Worm (Caenorhabditis elegans): ENCODE data around the gene srab-6.
A peak's percentile ranks its signal among the peaks of the same experiment; 100 is the strongest.

The srab-6 gene

DNA sequence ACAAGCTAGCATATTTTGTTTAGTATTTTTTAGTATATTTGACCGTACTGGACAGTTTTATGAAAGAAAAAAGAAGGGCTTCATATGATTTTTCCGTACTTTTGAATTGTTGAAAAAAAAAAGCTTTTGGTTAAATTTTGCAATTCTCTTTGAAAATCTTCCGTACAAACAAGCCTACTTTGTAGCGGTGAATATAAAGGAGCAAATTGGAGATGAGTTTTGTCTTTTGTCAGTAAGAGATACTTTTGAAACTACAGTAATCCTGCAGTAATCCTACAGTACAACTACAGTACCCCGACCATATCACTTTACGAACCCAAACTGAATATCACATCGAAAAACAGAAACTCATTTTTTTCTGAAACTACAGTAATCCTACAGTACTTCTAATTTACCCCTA lies 29.4 kb downstream of the srab-6 start:
- TF ChIP-seq duxl-1 (tag; optimal IDR thresholded peaks at IDR 0.05; ENCODE audit: poor library complexity) (no peak), aha-1 (tag) (peak; percentile 93), nhr-11 (tag; optimal IDR thresholded peaks at IDR 0.05) (no peak)

ce11 chrV:3121743-3122142 lies 30.0 kb downstream of the srab-6 start, which contains the start of gene srt-56:
TSS of gene srt-56 (minus strand) at chrV:3121843.
- TF ChIP-seq aha-1 (tag), result peak; percentile 49
- TF ChIP-seq nhr-111 (GFP tag; optimal IDR thresholded peaks at IDR 0.05), result no peak

DNA sequence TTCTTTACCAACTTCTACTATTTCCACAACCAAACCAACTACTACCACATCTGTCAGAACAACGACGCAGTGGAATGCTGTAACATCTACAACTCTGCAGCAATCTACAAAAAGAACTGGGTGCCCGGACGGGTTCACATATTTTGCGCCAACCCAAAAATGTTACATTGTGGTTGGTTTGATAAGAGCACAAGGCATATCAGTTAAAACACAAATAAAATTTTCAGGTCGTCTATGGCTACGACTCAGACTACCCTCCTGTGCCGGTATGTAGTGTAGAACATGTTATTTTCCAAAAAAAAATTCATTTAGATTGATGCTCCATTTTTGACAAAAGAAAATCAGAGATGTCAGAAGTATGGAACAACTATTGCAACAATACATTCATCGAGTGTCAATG lies 32.6 kb downstream of the srab-6 start:
- TF ChIP-seq zfp-3 (GFP tag; conservative IDR thresholded peaks at IDR 0.05) (no peak), pqm-1 (tag; optimal IDR thresholded peaks at IDR 0.05) (peak; percentile 51), spr-3 (GFP tag; optimal IDR thresholded peaks at IDR 0.05) (no peak), nhr-28 (tag; optimal IDR thresholded peaks at IDR 0.05) (peak; percentile 87), F37D6.2 (tag; optimal IDR thresholded peaks at IDR 0.05) (no peak), ama-1 (optimal IDR thresholded peaks at IDR 0.05) (no peak), dmd-6 (GFP tag; IDR thresholded peaks at IDR 0.05) (peak; percentile 49; the same call in 1 of the 2 replicates), zip-11 (GFP tag; IDR thresholded peaks at IDR 0.05) (no peak)

- peak; percentile 92 for TF ChIP-seq nhr-28 (tag; optimal IDR thresholded peaks at IDR 0.05)
- TF ChIP-seq dmd-6 (GFP tag; IDR thresholded peaks at IDR 0.05), result peak; percentile 50
- TF ChIP-seq vab-7 (GFP tag; IDR thresholded peaks at IDR 0.05), result no peak
- peak; percentile 52 for TF ChIP-seq pqm-1 (tag; optimal IDR thresholded peaks at IDR 0.05)
Measured at ce11 chrV:3118167-3118566, 33.6 kb downstream of the srab-6 start, which contains the start of gene clec-210. TSS of gene clec-210 (plus strand) at chrV:3118377.

DNA sequence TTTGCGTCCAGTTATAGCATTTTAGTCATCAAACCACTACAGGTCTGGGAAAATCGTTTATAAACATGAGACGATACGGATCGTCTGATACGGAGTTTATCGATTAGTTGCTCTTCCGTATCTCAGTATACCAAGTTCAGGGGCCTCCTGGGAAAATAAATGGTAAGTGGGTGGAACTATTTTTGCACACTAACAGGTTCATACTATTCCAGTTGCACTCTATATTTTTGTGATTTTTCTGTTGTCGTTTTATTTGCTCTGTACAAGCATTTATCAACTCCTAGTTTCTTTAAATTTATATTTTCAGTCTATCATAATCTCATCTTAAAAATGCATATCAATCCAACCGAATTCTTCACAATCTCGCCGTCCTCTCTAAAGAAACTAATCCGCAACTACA lies 36.8 kb downstream of the srab-6 start, which contains the start of gene Y73C8C.3:
Y73C8C.3 (plus strand) TSS at position 301 of the 400 bp plus-strand sequence.
- no peak for TF ChIP-seq nhr-11 (tag; optimal IDR thresholded peaks at IDR 0.05)
- no peak for TF ChIP-seq ceh-44 (GFP tag; IDR thresholded peaks at IDR 0.05)
- TF ChIP-seq ceh-62 (tag; optimal IDR thresholded peaks at IDR 0.05), result no peak
- no peak for TF ChIP-seq nhr-28 (tag; optimal IDR thresholded peaks at IDR 0.05)
- no peak for TF ChIP-seq Y48G9A.11 (GFP tag; IDR thresholded peaks at IDR 0.05)
- TF ChIP-seq Y75B8A.6 (GFP tag; IDR thresholded peaks at IDR 0.05), result no peak
- TF ChIP-seq ztf-11 (tag; optimal IDR thresholded peaks at IDR 0.05), result no peak
- no peak for TF ChIP-seq pqm-1 (tag; optimal IDR thresholded peaks at IDR 0.05)
- TF ChIP-seq mdl-1 (tag; optimal IDR thresholded peaks at IDR 0.05), result no peak
- no peak for TF ChIP-seq zip-2 (tag; optimal IDR thresholded peaks at IDR 0.05)
- TF ChIP-seq gei-8 (GFP tag; optimal IDR thresholded peaks at IDR 0.05), result no peak

DNA sequence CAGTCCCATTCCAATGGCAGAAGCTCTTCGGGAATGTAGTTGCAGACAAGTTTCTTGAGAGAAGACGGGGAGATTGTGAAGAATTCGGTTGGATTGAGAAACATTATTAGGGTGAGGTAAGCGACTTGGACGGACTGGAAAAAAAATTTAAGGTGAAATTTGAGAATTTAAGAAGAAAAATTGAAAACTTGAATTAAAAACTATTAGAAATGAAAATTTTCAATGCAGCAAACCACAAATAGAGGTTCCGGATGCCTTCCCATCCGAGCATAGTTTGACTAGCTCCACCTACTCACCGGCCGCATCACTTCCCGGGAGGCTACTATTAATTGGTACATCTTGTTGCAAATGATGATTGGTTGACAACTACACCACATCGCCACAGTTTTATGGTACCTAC lies 38.0 kb downstream of the srab-6 start, which contains the start of gene Y73C8C.8:
Y73C8C.8 (minus strand) TSS at position 101 of the 400 bp plus-strand sequence.
- no peak for TF ChIP-seq nhr-111 (GFP tag; optimal IDR thresholded peaks at IDR 0.05)
- no peak for TF ChIP-seq tra-1 (GFP tag; IDR thresholded peaks at IDR 0.05)
- TF ChIP-seq ceh-82 (tag; optimal IDR thresholded peaks at IDR 0.05), result no peak
- TF ChIP-seq jun-1 (tag; optimal IDR thresholded peaks at IDR 0.05), result no peak
- no peak for TF ChIP-seq nhr-237 (tag; optimal IDR thresholded peaks at IDR 0.05)

- TF ChIP-seq jun-1 (tag; optimal IDR thresholded peaks at IDR 0.05) (no peak), F37D6.2 (tag; optimal IDR thresholded peaks at IDR 0.05) (no peak), unc-62 (GFP tag; optimal IDR thresholded peaks at IDR 0.05 in 1 of 2) (peak in 1 of 2 experiments; percentile 53), unc-62 (tag; optimal IDR thresholded peaks at IDR 0.05) (no peak), skn-1 (tag; optimal IDR thresholded peaks at IDR 0.05) (no peak), dmd-9 (GFP tag; IDR thresholded peaks at IDR 0.05) (no peak), mep-1 (tag; optimal IDR thresholded peaks at IDR 0.05) (no peak), daf-8 (GFP tag; IDR thresholded peaks at IDR 0.05) (no peak), nhr-28 (tag; optimal IDR thresholded peaks at IDR 0.05) (peak; percentile 85), lin-13 (GFP tag; optimal IDR thresholded peaks at IDR 0.05) (no peak), unc-130 (GFP tag; optimal IDR thresholded peaks at IDR 0.05) (no peak), egl-43 (GFP tag; IDR thresholded peaks at IDR 0.05) (no peak), R02D3.7 (tag; optimal IDR thresholded peaks at IDR 0.05) (no peak), pqm-1 (tag; optimal IDR thresholded peaks at IDR 0.05) (peak; percentile 66), Y75B8A.6 (GFP tag; IDR thresholded peaks at IDR 0.05) (no peak), Y5F2A.4 (GFP tag; optimal IDR thresholded peaks at IDR 0.05) (no peak), tag-97 (GFP tag; IDR thresholded peaks at IDR 0.05) (no peak), lsy-2 (tag; optimal IDR thresholded peaks at IDR 0.05) (no peak), set-16 (GFP tag; IDR thresholded peaks at IDR 0.05) (no peak)
Measured at ce11 chrV:3112198-3112597, 39.6 kb downstream of the srab-6 start.

All from whole organism, L4 larva.